Fruit fly (Drosophila melanogaster): ENCODE data around the gene Hmu.
A peak's percentile ranks its signal among the peaks of the same experiment; 100 is the strongest.

Hmu gene

DNA sequence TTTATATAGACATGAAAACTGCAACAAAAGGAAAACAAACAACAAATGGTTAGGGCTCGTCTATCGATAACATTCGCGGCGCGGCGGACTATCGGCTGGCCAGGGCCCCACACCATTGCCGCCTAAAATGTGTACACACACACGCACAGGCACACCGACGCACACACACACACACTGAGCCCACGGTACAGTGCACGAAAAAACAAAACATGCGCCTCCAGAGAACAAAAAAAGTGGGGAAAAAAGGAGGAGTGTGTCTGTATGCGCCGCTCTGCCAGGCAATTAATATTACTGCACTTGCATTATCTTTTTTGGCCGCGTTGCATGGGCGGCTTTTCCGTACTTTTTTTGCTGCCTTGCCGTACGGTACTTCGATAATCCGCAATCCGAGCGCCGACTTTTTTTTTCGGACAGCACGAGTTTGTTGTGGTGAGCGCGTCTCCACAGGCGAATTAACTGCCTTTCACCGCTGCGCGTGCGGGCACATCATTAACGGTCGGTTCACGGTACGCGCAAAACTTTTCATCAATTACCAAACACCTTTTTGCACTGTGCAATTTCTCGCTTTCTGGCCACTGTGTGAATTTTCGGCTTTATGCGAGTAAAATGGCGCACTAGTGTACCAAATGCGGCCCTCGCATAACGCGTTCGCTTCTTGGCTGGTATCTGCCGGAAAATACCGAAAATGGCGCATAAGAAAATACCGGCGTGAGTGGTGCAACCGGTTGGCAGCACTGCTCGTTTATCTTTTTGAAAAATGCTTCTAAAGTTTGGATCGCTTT, 24.9 kb upstream of the Hmu start, which contains the start of gene woc (continued):
- peak; percentile 67; the same call in 2 of the 3 replicates for TF ChIP-seq knrl (GFP tag; IDR thresholded peaks at IDR 0.05; ENCODE audit: partially characterized antibody)
- no peak for TF ChIP-seq CG17385 (GFP tag; optimal IDR thresholded peaks at IDR 0.05)
- TF ChIP-seq lmd (GFP tag; IDR thresholded peaks at IDR 0.05): peak; percentile 44; the same call in 1 of the 2 replicates
- peak; percentile 87 for TF ChIP-seq CG6791 (GFP tag; IDR thresholded peaks at IDR 0.05; ENCODE audit: partially characterized antibody)
- no peak for TF ChIP-seq CG12299 (tag; optimal IDR thresholded peaks at IDR 0.05)
- TF ChIP-seq sisA (GFP tag; IDR thresholded peaks at IDR 0.05): peak; percentile 60
- peak; percentile 58 for TF ChIP-seq eyg (GFP tag; optimal IDR thresholded peaks at IDR 0.05)
- peak; percentile 88 for TF ChIP-seq nom (GFP tag; optimal IDR thresholded peaks at IDR 0.05)
- peak; percentile 35 for TF ChIP-seq CG10209 (GFP tag; optimal IDR thresholded peaks at IDR 0.05)
- peak; percentile 83 for TF ChIP-seq MBD-R2 (GFP tag; IDR thresholded peaks at IDR 0.05)
- TF ChIP-seq CG32772 (GFP tag; IDR thresholded peaks at IDR 0.05): peak; percentile 68
- peak; percentile 54 for TF ChIP-seq Hsf (GFP tag; optimal IDR thresholded peaks at IDR 0.05)
- TF ChIP-seq CG7987 (GFP tag; optimal IDR thresholded peaks at IDR 0.05): peak; percentile 3
- peak; percentile 88 for TF ChIP-seq CG17186 (GFP tag; optimal IDR thresholded peaks at IDR 0.05)
- no peak for TF ChIP-seq CG33557 (GFP tag; optimal IDR thresholded peaks at IDR 0.05)
- TF ChIP-seq CG6254 (GFP tag; optimal IDR thresholded peaks at IDR 0.05): no peak
- no peak for TF ChIP-seq CG18476 (GFP tag; optimal IDR thresholded peaks at IDR 0.05)
- peak; percentile 81 for TF ChIP-seq fu2 (GFP tag; optimal IDR thresholded peaks at IDR 0.05)
- peak; percentile 74 for TF ChIP-seq Drgx (GFP tag; IDR thresholded peaks at IDR 0.05)
- TF ChIP-seq Trl (optimal IDR thresholded peaks at IDR 0.05): no peak
- TF ChIP-seq Trl (GFP tag; optimal IDR thresholded peaks at IDR 0.05): peak; percentile 23
- TF ChIP-seq Sin3A (optimal IDR thresholded peaks at IDR 0.05): peak; percentile 86
- TF ChIP-seq CG7928 (GFP tag; optimal IDR thresholded peaks at IDR 0.05): peak; percentile 93
- TF ChIP-seq HmgZ (tag; optimal IDR thresholded peaks at IDR 0.05): peak; percentile 49
- TF ChIP-seq CG7839 (tag; optimal IDR thresholded peaks at IDR 0.05): no peak
- TF ChIP-seq bbx (GFP tag; IDR thresholded peaks at IDR 0.05; ENCODE audit: partially characterized antibody): peak; percentile 89
- TF ChIP-seq Meics (GFP tag; optimal IDR thresholded peaks at IDR 0.05): peak; percentile 66
- peak; percentile 75 for TF ChIP-seq sna (GFP tag; IDR thresholded peaks at IDR 0.05; ENCODE audit: partially characterized antibody)
- TF ChIP-seq crc (GFP tag; optimal IDR thresholded peaks at IDR 0.05): peak; percentile 25
- TF ChIP-seq CG13624 (GFP tag; optimal IDR thresholded peaks at IDR 0.05): peak; percentile 46
- peak; percentile 93 for TF ChIP-seq Med (GFP tag)
- no peak for TF ChIP-seq gsb-n (tag; optimal IDR thresholded peaks at IDR 0.05)
- TF ChIP-seq CG17829 (tag; optimal IDR thresholded peaks at IDR 0.05): no peak
- peak; percentile 37; the same call in 1 of the 2 replicates for TF ChIP-seq CG2129 (GFP tag; IDR thresholded peaks at IDR 0.05; ENCODE audit: partially characterized antibody)
- TF ChIP-seq Bgb (GFP tag; IDR thresholded peaks at IDR 0.05; ENCODE audit: partially characterized antibody): peak; percentile 91
- peak; percentile 36 for TF ChIP-seq Camta (GFP tag; optimal IDR thresholded peaks at IDR 0.05)
- TF ChIP-seq pum (GFP tag; optimal IDR thresholded peaks at IDR 0.05): peak; percentile 39
- TF ChIP-seq CG42726 (GFP tag; IDR thresholded peaks at IDR 0.05; ENCODE audit: partially characterized antibody): peak; percentile 74; the same call in 1 of the 2 replicates
- peak; percentile 51; the same call in 1 of the 2 replicates for TF ChIP-seq stc (GFP tag; IDR thresholded peaks at IDR 0.05)
- TF ChIP-seq Optix (GFP tag; IDR thresholded peaks at IDR 0.05): peak; percentile 28; the same call in 1 of the 3 replicates
- TF ChIP-seq so (GFP tag; IDR thresholded peaks at IDR 0.05): peak; percentile 28; the same call in 1 of the 3 replicates
- peak; percentile 51 for TF ChIP-seq dysf (GFP tag; IDR thresholded peaks at IDR 0.05)
- TF ChIP-seq CG15479 (GFP tag; optimal IDR thresholded peaks at IDR 0.05): peak; percentile 85
- TF ChIP-seq Doc2 (GFP tag; IDR thresholded peaks at IDR 0.05): no peak
- peak; percentile 91 for TF ChIP-seq pzg (GFP tag; optimal IDR thresholded peaks at IDR 0.05)
- TF ChIP-seq ap (GFP tag; IDR thresholded peaks at IDR 0.05): 0 out of 2 replicates have a peak, but pooled peaks have one; percentile 42
- TF ChIP-seq CG15269 (tag; optimal IDR thresholded peaks at IDR 0.05): no peak
- TF ChIP-seq bsh (GFP tag; optimal IDR thresholded peaks at IDR 0.05): peak; percentile 30 to 92

All from whole organism, embryonic.